Fruit fly (Drosophila melanogaster): ENCODE measurements around the gene Spase22-23.

dm6 chr3R:24270578-24270977, 40.7 kb upstream of the Spase22-23 start:
- no peak for TF ChIP-seq CG16779 (tag; optimal IDR thresholded peaks at IDR 0.05)
- TF ChIP-seq CG11762 (GFP tag; optimal IDR thresholded peaks at IDR 0.05; ENCODE audit: insufficient read depth): no peak
- no peak for TF ChIP-seq eg (GFP tag; IDR thresholded peaks at IDR 0.05)
- TF ChIP-seq dsx (GFP tag; optimal IDR thresholded peaks at IDR 0.05; ENCODE audit: poor library complexity, severe bottlenecking): no peak
- TF ChIP-seq Sox15 (GFP tag; optimal IDR thresholded peaks at IDR 0.05): no peak
- no peak for TF ChIP-seq Eip75B (GFP tag; optimal IDR thresholded peaks at IDR 0.05)
- no peak for TF ChIP-seq Blimp-1 (GFP tag; optimal IDR thresholded peaks at IDR 0.05)
- TF ChIP-seq spab (GFP tag; optimal IDR thresholded peaks at IDR 0.05): no peak
- no peak for TF ChIP-seq Eip78C (GFP tag)
